Fruit fly (Drosophila melanogaster) whole organism, embryonic: ENCODE data around the gene Kaz1-ORFB.

Experiments used
- CG10979 ChIP-seq: fragments of 200-800 bp; sonication (Bioruptor generic); optimal IDR thresholded peaks from 2 replicates; lab custom pipeline; 2018; ENCODE audit warnings: missing biosample characterization, mild to moderate bottlenecking, missing genetic modification characterization, moderate library complexity
- CG3163 ChIP-seq: fragments of 200-800 bp; sonication (Bioruptor generic); optimal IDR thresholded peaks from 3 replicates; lab custom pipeline; 2016; ENCODE audit warnings: missing biosample characterization, missing genetic modification characterization
- CG8924 ChIP-seq: fragments of 200-800 bp; optimal IDR thresholded peaks from 3 replicates; lab custom pipeline; 2019; ENCODE audit warnings: missing biosample characterization, mild to moderate bottlenecking, missing genetic modification characterization, moderate library complexity
- Drgx ChIP-seq: fragments of 200-800 bp; sonication (Bioruptor generic); IDR thresholded peaks from 2 replicates; pipeline ENCODE4 v1.3.6; 2022; ENCODE audit warnings: missing biosample characterization, missing genetic modification characterization
- Hsf ChIP-seq: fragments of 200-800 bp; sonication (Bioruptor generic); optimal IDR thresholded peaks from 3 replicates; lab custom pipeline; 2016; ENCODE audit warnings: missing biosample characterization, missing genetic modification characterization
- Meics ChIP-seq: fragments of 200-800 bp; sonication (Bioruptor generic); optimal IDR thresholded peaks from 2 replicates; lab custom pipeline; 2017; ENCODE audit warnings: missing biosample characterization, mild to moderate bottlenecking, missing genetic modification characterization
- Scr ChIP-seq: fragments of 200-800 bp; sonication (Bioruptor generic); IDR thresholded peaks from 2 replicates; pipeline ENCODE4 v1.3.6; 2022; ENCODE audit warnings: missing biosample characterization, missing genetic modification characterization; ENCODE audit not compliant: partially characterized antibody
- br ChIP-seq: fragments of >200 bp; optimal IDR thresholded peaks from 2 replicates; lab custom pipeline; 2017
- ind ChIP-seq: fragments of 200-800 bp; sonication (Bioruptor generic); optimal IDR thresholded peaks from 3 replicates; lab custom pipeline; 2016; ENCODE audit warnings: missing biosample characterization, missing genetic modification characterization
- inv ChIP-seq: fragments of 200-800 bp; sonication (Bioruptor generic); IDR thresholded peaks from 2 replicates; pipeline ENCODE4 v1.3.6; 2022; ENCODE audit warnings: missing biosample characterization, missing genetic modification characterization; ENCODE audit not compliant: partially characterized antibody
- ken ChIP-seq: fragments of 200-800 bp; sonication (Bioruptor generic); IDR thresholded peaks from 3 replicates; pipeline ENCODE4 v1.3.6; 2022; ENCODE audit warnings: missing biosample characterization, missing genetic modification characterization
- lmd ChIP-seq: fragments of 200-800 bp; sonication (Bioruptor generic); IDR thresholded peaks from 2 replicates; pipeline ENCODE4 v1.3.6; 2022; ENCODE audit warnings: missing biosample characterization, missing genetic modification characterization
- usp ChIP-seq: fragments of >200 bp; optimal IDR thresholded peaks from 2 replicates; lab custom pipeline; 2017; ENCODE audit warnings: missing biosample characterization, missing genetic modification characterization

- TF ChIP-seq Scr (GFP tag; lab: Robert Waterston, UW) (peak; percentile 91), Meics (GFP tag; lab: Kevin White, UChicago) (no peak), ken (GFP tag; lab: Robert Waterston, UW) (peak; percentile 81), CG10979 (tag; lab: Kevin White, UChicago) (peak; percentile 42), CG3163 (GFP tag; lab: Kevin White, UChicago) (peak; percentile 75), inv (GFP tag; lab: Robert Waterston, UW) (peak; percentile 84), Hsf (GFP tag; lab: Kevin White, UChicago) (peak; percentile 88), usp (GFP tag; lab: Kevin White, UChicago) (no peak), Drgx (peak; percentile 40; the same call in 1 of the 2 replicates), lmd (GFP tag; lab: Robert Waterston, UW) (peak; percentile 61; the same call in 1 of the 2 replicates), br (no peak), ind (peak; percentile 83), CG8924 (tag; lab: Kevin White, UChicago) (peak; percentile 74)
Measured at dm6 chr3L:257618-258475, 41.4 kb downstream of the Kaz1-ORFB start, which contains the start of the genes DIP2 and wac.
